Worm (Caenorhabditis elegans): ENCODE measurements around the gene drp-1.

- TF ChIP-seq nhr-41 (GFP tag; IDR thresholded peaks at IDR 0.05) (no peak), snpc-4 (tag; optimal IDR thresholded peaks at IDR 0.05) (no peak), jun-1 (tag; optimal IDR thresholded peaks at IDR 0.05) (no peak), ZK546.5 (tag; optimal IDR thresholded peaks at IDR 0.05) (no peak), lin-13 (GFP tag; optimal IDR thresholded peaks at IDR 0.05) (no peak), ceh-20 (GFP tag; IDR thresholded peaks at IDR 0.05) (no peak), zfp-3 (GFP tag; conservative IDR thresholded peaks at IDR 0.05) (no peak), F10B5.3 (tag; optimal IDR thresholded peaks at IDR 0.05) (no peak), lin-15B (tag; optimal IDR thresholded peaks at IDR 0.05) (no peak)
Measured at ce11 chrIV:5554168-5554567, 15.9 kb downstream of the drp-1 start.
